Fruit fly (Drosophila melanogaster): ENCODE data around the gene Acbp4.

Gene Acbp4

DNA sequence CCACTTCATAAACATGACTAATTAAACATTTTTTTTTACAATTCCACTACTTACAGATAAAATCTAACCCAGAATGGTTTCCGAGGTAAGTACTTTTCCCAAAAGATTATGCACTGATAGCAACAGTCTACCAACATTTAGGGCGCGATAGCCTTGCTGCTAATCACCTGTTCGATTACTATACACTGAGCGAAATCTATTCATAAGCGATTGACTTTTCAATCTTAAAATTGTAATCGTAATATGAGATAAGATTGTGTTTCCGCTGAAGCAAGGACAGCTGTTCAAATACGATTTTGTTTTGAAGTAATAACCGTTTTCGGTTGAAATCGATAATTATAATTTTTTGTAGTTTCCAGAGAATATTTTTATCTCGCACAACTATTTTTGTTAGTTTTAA is 4.5 kb upstream of the Acbp4 start:
- TF ChIP-seq h (GFP tag; optimal IDR thresholded peaks at IDR 0.05) (no peak), fru (GFP tag; optimal IDR thresholded peaks at IDR 0.05) (peak; percentile 20)

DNA sequence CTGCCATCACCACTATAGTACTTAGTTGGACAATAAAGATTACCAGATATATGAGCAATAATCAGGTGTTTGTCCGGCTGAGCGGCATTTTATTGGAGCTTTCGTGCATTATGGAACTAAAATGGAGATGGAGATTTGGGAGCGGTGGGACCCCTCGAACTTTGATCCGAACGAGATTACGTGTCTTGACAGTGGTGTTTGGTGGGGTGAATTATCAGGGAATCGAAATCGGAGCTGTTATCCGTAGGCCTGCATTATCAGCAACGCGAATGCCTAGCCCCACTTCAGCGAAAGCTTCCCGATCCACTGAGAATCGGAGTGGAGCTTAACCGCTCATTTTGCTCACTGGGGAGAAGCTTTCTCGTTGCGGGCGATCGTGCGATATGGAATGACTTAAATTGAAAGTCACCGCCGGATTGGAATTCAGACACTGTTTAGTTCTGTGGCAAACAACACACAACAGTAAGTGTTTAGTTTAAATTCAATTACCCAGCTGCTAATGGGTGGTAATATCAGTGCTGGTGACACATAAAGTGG is 3.5 kb upstream of the Acbp4 start, which contains the start of gene Acbp2:
Gene Acbp2 (plus strand): TSS at position 417 of the 537 bp plus-strand sequence.
- TF ChIP-seq CG9705 (GFP tag; optimal IDR thresholded peaks at IDR 0.05) (no peak), psq (GFP tag; optimal IDR thresholded peaks at IDR 0.05) (no peak), dmrt93B (GFP tag; optimal IDR thresholded peaks at IDR 0.05) (no peak), CrebA (GFP tag; optimal IDR thresholded peaks at IDR 0.05; ENCODE audit: borderline replicate concordance) (peak; percentile 30), Rel (GFP tag; optimal IDR thresholded peaks at IDR 0.05) (no peak), Rel (tag; optimal IDR thresholded peaks at IDR 0.05) (no peak), dl (GFP tag; optimal IDR thresholded peaks at IDR 0.05; ENCODE audit: insufficient read depth in 1 of 2, partially characterized antibody in 2 of 2) (peak in 1 of 2 experiments; percentile 30), h (GFP tag; optimal IDR thresholded peaks at IDR 0.05) (peak; percentile 15), woc (GFP tag; optimal IDR thresholded peaks at IDR 0.05) (no peak), Hr78 (GFP tag; optimal IDR thresholded peaks at IDR 0.05) (no peak)

DNA sequence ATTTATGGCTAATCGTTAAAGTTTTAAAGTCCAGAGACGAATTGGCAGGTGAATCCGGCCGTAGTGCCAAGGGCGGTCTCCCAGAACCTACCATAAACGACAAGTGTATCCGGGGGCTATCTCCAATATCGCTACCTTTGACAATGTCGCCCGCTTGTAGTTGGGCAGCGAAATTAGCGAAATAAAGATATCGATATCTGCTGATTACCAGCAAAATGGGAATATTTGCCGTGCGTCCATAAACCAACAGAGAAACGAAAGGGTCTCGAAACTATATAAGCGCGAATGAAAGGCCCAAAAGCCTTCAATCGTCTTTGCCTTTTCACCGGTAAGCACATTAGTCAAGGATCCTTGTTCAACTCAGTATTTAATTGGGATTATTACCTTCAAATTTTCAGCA is 2.5 kb upstream of the Acbp4 start, which contains the start of gene Acbp3:
Gene Acbp3 (plus strand): TSS at position 301 of the 400 bp plus-strand sequence.
- TF ChIP-seq Sp1 (GFP tag; optimal IDR thresholded peaks at IDR 0.05): no peak

DNA sequence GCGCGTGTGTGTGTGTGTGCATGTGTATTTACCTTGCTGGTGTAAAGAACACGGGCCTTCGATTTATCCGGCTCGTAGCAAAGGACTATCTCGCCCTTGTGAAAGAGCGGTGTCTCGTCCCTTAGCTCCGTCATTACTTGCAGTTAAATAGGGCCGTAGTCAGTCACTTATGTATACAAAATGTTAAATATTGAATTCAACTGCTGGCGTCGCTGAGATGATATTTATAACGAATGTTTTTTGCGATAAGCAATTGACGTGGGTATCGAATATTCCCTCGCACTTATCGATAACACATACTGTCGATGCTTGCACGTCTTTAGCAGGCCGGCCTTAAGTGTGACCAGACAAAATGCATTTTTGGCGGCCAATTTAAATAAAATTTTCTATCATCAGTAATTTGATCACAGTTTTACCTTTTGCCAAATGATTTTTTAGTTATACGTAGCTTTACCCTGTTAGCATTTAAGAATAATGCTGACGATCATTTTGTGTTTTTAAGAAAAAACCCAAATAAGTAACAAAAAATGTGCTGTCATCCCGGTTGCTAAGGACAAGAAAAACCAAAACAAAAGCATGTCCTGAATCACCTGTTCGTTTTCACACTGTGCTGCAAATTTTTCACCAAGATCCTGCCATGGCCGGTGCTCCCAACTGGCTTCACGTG is 2.6 kb downstream of the Acbp4 start, which contains the start of the genes msl-3 and BBS1:
Gene msl-3 (minus strand): TSS at position 245 of the 667 bp plus-strand sequence.
Gene BBS1 (plus strand): TSS at position 617 of the 667 bp plus-strand sequence.
- TF ChIP-seq Rel (GFP tag; optimal IDR thresholded peaks at IDR 0.05) (no peak), Rel (tag; optimal IDR thresholded peaks at IDR 0.05) (peak; percentile 66), Dif (GFP tag; optimal IDR thresholded peaks at IDR 0.05; ENCODE audit: partially characterized antibody) (no peak)

DNA sequence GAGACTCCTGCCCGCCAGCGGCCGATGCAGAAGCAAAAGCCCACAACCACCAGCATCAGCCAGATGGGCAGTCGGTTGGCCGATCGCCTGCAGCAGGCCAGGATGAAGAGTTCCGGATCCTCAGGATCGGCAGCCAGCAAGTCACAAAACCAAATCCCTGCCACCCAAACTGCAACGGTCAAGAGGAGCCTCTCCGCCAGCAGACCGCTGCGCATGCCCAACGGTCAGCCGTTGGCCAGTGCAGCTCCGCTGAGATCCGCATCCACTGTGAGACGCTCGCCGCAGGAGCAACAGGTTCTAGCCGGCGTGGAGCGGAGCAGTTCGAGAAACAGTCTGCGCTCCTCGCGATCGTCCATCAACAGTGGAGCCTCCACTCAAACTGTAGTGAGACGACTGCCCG is 5.9 kb downstream of the Acbp4 start:
- TF ChIP-seq tai (GFP tag; optimal IDR thresholded peaks at IDR 0.05) (no peak), OdsH (GFP tag; optimal IDR thresholded peaks at IDR 0.05) (no peak), Vsx2 (GFP tag; optimal IDR thresholded peaks at IDR 0.05; ENCODE audit: partially characterized antibody) (no peak), dmrt93B (GFP tag; optimal IDR thresholded peaks at IDR 0.05) (no peak), foxo (GFP tag; optimal IDR thresholded peaks at IDR 0.05) (no peak), usp (GFP tag; optimal IDR thresholded peaks at IDR 0.05) (no peak), sv (GFP tag; optimal IDR thresholded peaks at IDR 0.05) (no peak), GATAd (GFP tag; optimal IDR thresholded peaks at IDR 0.05) (no peak), Hr78 (GFP tag; optimal IDR thresholded peaks at IDR 0.05) (no peak), Sp1 (GFP tag; optimal IDR thresholded peaks at IDR 0.05) (no peak), h (GFP tag; optimal IDR thresholded peaks at IDR 0.05) (no peak), br (GFP tag; optimal IDR thresholded peaks at IDR 0.05) (no peak), dl (GFP tag; optimal IDR thresholded peaks at IDR 0.05; ENCODE audit: insufficient read depth in 1 of 2, partially characterized antibody in 2 of 2) (no peak)

DNA sequence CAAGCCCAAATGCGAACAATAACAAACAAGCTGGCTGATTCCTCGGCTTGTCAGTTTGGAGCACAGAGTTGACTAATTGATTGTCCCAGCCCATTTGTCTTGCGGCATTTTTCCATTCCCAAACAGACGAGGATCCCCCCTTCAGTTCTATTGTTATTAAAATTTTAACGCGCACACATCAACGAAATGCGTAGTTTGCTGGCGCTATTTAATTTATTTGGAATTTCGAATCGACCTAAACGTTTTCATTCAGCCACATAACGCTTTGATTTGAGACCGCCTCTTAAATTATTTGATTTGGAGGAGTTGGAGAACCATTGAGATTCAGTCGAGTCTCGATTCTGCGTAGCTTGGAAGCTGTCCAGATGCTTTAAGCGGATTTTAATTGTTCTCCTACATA is 12.1 kb downstream of the Acbp4 start:
- TF ChIP-seq CG32264 (GFP tag; optimal IDR thresholded peaks at IDR 0.05) (no peak), sv (GFP tag; optimal IDR thresholded peaks at IDR 0.05) (no peak), lola (GFP tag; optimal IDR thresholded peaks at IDR 0.05) (no peak), Dif (GFP tag; optimal IDR thresholded peaks at IDR 0.05; ENCODE audit: partially characterized antibody) (no peak), Myc (optimal IDR thresholded peaks at IDR 0.05) (no peak), rgr (GFP tag; optimal IDR thresholded peaks at IDR 0.05) (no peak), Abd-B (GFP tag; optimal IDR thresholded peaks at IDR 0.05) (no peak), pan (optimal IDR thresholded peaks at IDR 0.05) (no peak), HLH106 (tag; optimal IDR thresholded peaks at IDR 0.05) (no peak), fru (GFP tag; optimal IDR thresholded peaks at IDR 0.05) (no peak), h (GFP tag; optimal IDR thresholded peaks at IDR 0.05) (no peak), Dfd (GFP tag; optimal IDR thresholded peaks at IDR 0.05) (no peak), tai (GFP tag; optimal IDR thresholded peaks at IDR 0.05) (no peak), jim (GFP tag; optimal IDR thresholded peaks at IDR 0.05) (no peak), dmrt93B (GFP tag; optimal IDR thresholded peaks at IDR 0.05) (no peak), sage (GFP tag; optimal IDR thresholded peaks at IDR 0.05) (no peak)
